Fruit fly (Drosophila melanogaster): ENCODE measurements around the gene ssp3.

ssp3 gene

DNA sequence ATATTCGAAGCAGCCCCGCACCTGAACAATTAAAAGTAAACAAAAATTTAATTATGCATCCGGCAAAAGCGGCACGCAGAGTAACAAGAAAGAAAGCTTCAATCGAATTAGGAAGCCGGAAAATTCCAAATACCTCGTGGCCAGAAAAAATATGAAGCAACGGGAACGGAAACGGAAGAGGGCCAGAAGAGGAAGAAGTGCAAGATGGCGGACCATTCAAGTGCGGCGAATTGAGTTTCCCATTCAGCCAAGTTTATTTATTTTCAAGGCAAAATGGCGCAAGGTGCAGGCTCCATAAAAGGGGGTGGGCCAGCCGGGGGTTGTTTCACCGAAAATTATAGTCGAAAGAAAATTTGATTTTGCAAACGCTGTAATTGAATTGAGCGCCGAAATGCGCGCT lies 9.2 kb downstream of the ssp3 start:
- TF ChIP-seq CG32006 (GFP tag; optimal IDR thresholded peaks at IDR 0.05) = no peak
- TF ChIP-seq net (GFP tag; optimal IDR thresholded peaks at IDR 0.05) = no peak
- TF ChIP-seq dac (GFP tag; optimal IDR thresholded peaks at IDR 0.05) = no peak
- no peak for TF ChIP-seq CG8119 (GFP tag; IDR thresholded peaks at IDR 0.05)
- TF ChIP-seq Sox14 (GFP tag; optimal IDR thresholded peaks at IDR 0.05) = no peak
- no peak for TF ChIP-seq Smox (GFP tag; optimal IDR thresholded peaks at IDR 0.05)
- TF ChIP-seq CG8632 (GFP tag; optimal IDR thresholded peaks at IDR 0.05) = no peak
- no peak for TF ChIP-seq CG11762 (GFP tag; optimal IDR thresholded peaks at IDR 0.05; ENCODE audit: insufficient read depth)
- no peak for TF ChIP-seq svp (GFP tag)
- no peak for TF ChIP-seq ss (GFP tag; optimal IDR thresholded peaks at IDR 0.05)

DNA sequence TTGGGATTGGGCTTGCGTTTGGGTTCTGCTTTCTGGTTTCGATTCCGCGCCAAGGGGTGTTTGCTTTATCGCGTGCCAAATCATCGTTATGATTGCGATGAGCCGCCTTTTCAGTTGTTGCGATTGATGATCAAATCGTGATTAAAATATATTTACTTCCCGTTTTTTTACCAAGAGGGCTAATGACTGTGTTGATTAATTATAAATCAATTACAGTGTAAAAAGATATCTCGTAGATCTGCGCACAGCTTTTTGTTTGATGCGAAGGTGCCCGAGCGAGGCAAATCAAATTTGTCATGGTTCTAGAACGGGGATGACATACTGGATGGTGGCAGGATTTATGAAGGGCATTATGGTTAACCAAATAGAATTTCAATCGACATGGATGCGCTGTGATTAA lies 9.9 kb downstream of the ssp3 start:
- no peak for TF ChIP-seq CG7368 (GFP tag; optimal IDR thresholded peaks at IDR 0.05)
- TF ChIP-seq CG11902 (GFP tag; optimal IDR thresholded peaks at IDR 0.05) = no peak
- TF ChIP-seq net (GFP tag; optimal IDR thresholded peaks at IDR 0.05) = no peak

dm6 chr2L:18930352-18931122 lies 13.2 kb downstream of the ssp3 start:
- no peak for TF ChIP-seq Hr39 (GFP tag; optimal IDR thresholded peaks at IDR 0.05)
- peak; percentile 33 for TF ChIP-seq Eip78C (GFP tag)
- TF ChIP-seq CG16779 (tag; optimal IDR thresholded peaks at IDR 0.05) = no peak
- TF ChIP-seq lz (GFP tag; optimal IDR thresholded peaks at IDR 0.05) = no peak
- TF ChIP-seq CG11902 (GFP tag; optimal IDR thresholded peaks at IDR 0.05) = no peak
- no peak for TF ChIP-seq ss (GFP tag; optimal IDR thresholded peaks at IDR 0.05)
- TF ChIP-seq CG1621 (tag; optimal IDR thresholded peaks at IDR 0.05) = no peak
- TF ChIP-seq CG9139 (GFP tag; optimal IDR thresholded peaks at IDR 0.05) = no peak
- no peak for TF ChIP-seq svp (GFP tag)

dm6 chr2L:18929595-18929994 lies 14.2 kb downstream of the ssp3 start:
- no peak for TF ChIP-seq spab (GFP tag; optimal IDR thresholded peaks at IDR 0.05)
- TF ChIP-seq CG8119 (GFP tag; IDR thresholded peaks at IDR 0.05) = peak; percentile 26; the same call in 1 of the 3 replicates
- peak; percentile 46 for TF ChIP-seq Eip78C (GFP tag)

- TF ChIP-seq pdm3 (GFP tag; optimal IDR thresholded peaks at IDR 0.05) (no peak), esn (GFP tag; optimal IDR thresholded peaks at IDR 0.05) (no peak), CG3032 (tag; optimal IDR thresholded peaks at IDR 0.05) (no peak), CG6163 (GFP tag; IDR thresholded peaks at IDR 0.05) (no peak), Hr39 (GFP tag; optimal IDR thresholded peaks at IDR 0.05) (no peak), CG10631 (GFP tag; optimal IDR thresholded peaks at IDR 0.05) (no peak), Sox14 (GFP tag; optimal IDR thresholded peaks at IDR 0.05) (no peak), Hr38 (GFP tag; optimal IDR thresholded peaks at IDR 0.05) (no peak), cyc (GFP tag; optimal IDR thresholded peaks at IDR 0.05) (no peak), dsx (GFP tag; optimal IDR thresholded peaks at IDR 0.05; ENCODE audit: poor library complexity, severe bottlenecking) (no peak), CG6854 (GFP tag; optimal IDR thresholded peaks at IDR 0.05) (no peak), fd59A (GFP tag; optimal IDR thresholded peaks at IDR 0.05) (no peak), spab (GFP tag; optimal IDR thresholded peaks at IDR 0.05) (no peak)
These were observed 15.9 kb downstream of the ssp3 start for dm6 chr2L:18927891-18928290.

- TF ChIP-seq fkh (GFP tag; optimal IDR thresholded peaks at IDR 0.05) (no peak), CG3919 (GFP tag; optimal IDR thresholded peaks at IDR 0.05) (no peak), CG9139 (GFP tag; optimal IDR thresholded peaks at IDR 0.05) (no peak), cyc (GFP tag; optimal IDR thresholded peaks at IDR 0.05) (no peak)
These were observed 17.8 kb downstream of the ssp3 start for dm6 chr2L:18925956-18926355.
